Fruit fly (Drosophila melanogaster): ENCODE measurements around the gene Hcs.

Hcs gene

DNA sequence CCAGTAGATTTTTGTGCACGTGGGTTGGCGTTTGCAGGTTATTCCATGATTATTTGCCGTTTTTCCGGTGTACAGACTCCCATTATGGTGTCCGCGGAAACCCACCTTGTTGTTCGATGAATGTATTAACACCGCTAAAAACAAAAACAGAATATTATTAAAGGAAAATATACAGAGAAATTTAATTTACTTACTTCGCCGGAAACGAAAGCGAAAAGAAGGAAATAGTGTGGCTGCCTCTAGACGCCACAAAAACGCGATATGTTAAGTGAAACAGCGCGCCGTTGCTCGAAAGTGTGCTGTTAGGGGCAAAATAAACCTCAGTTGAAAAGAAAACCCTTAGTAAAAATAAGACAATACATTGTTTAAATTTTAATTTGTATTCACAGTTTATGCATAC is 7.8 kb upstream of the Hcs start, which contains the start of gene RpL35A (continued):
- TF ChIP-seq CHES-1-like (GFP tag; optimal IDR thresholded peaks at IDR 0.05) (peak; percentile 72), Atf-2 (GFP tag; optimal IDR thresholded peaks at IDR 0.05) (peak; percentile 17), hb (GFP tag; IDR thresholded peaks at IDR 0.05; ENCODE audit: partially characterized antibody) (no peak), D (optimal IDR thresholded peaks at IDR 0.05) (no peak), D (GFP tag; optimal IDR thresholded peaks at IDR 0.05) (peak; percentile 63), CG3838 (GFP tag; optimal IDR thresholded peaks at IDR 0.05) (peak; percentile 9), CG3407 (GFP tag; optimal IDR thresholded peaks at IDR 0.05) (peak; percentile 70), aop (GFP tag; IDR thresholded peaks at IDR 0.05) (no peak), Rfx (GFP tag; IDR thresholded peaks at IDR 0.05) (peak; percentile 73), dmrt11E (tag; optimal IDR thresholded peaks at IDR 0.05) (peak; percentile 61), tio (GFP tag; optimal IDR thresholded peaks at IDR 0.05) (no peak), CG1233 (GFP tag; optimal IDR thresholded peaks at IDR 0.05) (peak; percentile 87), CG1602 (GFP tag; optimal IDR thresholded peaks at IDR 0.05) (peak; percentile 6), CG42726 (GFP tag; IDR thresholded peaks at IDR 0.05; ENCODE audit: partially characterized antibody) (no peak), nerfin-2 (GFP tag; IDR thresholded peaks at IDR 0.05; ENCODE audit: partially characterized antibody) (no peak), Sry-β (GFP tag; optimal IDR thresholded peaks at IDR 0.05) (no peak), amos (GFP tag; IDR thresholded peaks at IDR 0.05; ENCODE audit: partially characterized antibody) (no peak; the same call in 1 of the 2 replicates), ara (GFP tag; IDR thresholded peaks at IDR 0.05) (no peak), Six4 (GFP tag; optimal IDR thresholded peaks at IDR 0.05) (no peak), fru (optimal IDR thresholded peaks at IDR 0.05) (no peak), CG8281 (tag; optimal IDR thresholded peaks at IDR 0.05) (peak; percentile 35), Abd-B (GFP tag; optimal IDR thresholded peaks at IDR 0.05) (no peak), fd3F (GFP tag; optimal IDR thresholded peaks at IDR 0.05) (peak; percentile 25), ap (GFP tag; IDR thresholded peaks at IDR 0.05) (peak; percentile 32; the same call in 1 of the 2 replicates), sr (GFP tag; IDR thresholded peaks at IDR 0.05) (peak; percentile 74; the same call in 2 of the 3 replicates), dimm (GFP tag; IDR thresholded peaks at IDR 0.05) (no peak), CG7928 (GFP tag; optimal IDR thresholded peaks at IDR 0.05) (peak; percentile 43), CG10431 (GFP tag; optimal IDR thresholded peaks at IDR 0.05) (peak; percentile 86), CG17328 (GFP tag; IDR thresholded peaks at IDR 0.05) (peak; percentile 85), Doc2 (GFP tag; IDR thresholded peaks at IDR 0.05) (no peak), crp (GFP tag; optimal IDR thresholded peaks at IDR 0.05) (peak in 1 of 2 experiments; percentile 36), CG13296 (GFP tag; optimal IDR thresholded peaks at IDR 0.05) (peak; percentile 93), B-H2 (GFP tag; optimal IDR thresholded peaks at IDR 0.05) (peak; percentile 89), CG9215 (GFP tag; IDR thresholded peaks at IDR 0.05) (no peak), Sin3A (optimal IDR thresholded peaks at IDR 0.05) (peak; percentile 5), hkb (optimal IDR thresholded peaks at IDR 0.05) (no peak), hkb (GFP tag; IDR thresholded peaks at IDR 0.05) (peak; percentile 75), CG32772 (GFP tag; IDR thresholded peaks at IDR 0.05) (no peak; the same call in 1 of the 2 replicates), CG2120 (GFP tag; optimal IDR thresholded peaks at IDR 0.05) (peak; percentile 10), Dll (GFP tag; IDR thresholded peaks at IDR 0.05; ENCODE audit: partially characterized antibody) (no peak), D19A (tag; optimal IDR thresholded peaks at IDR 0.05) (no peak), insv (GFP tag; optimal IDR thresholded peaks at IDR 0.05) (peak in 1 of 2 experiments; percentile 61), Myb (GFP tag; optimal IDR thresholded peaks at IDR 0.05) (peak; percentile 46), Xbp1 (GFP tag; optimal IDR thresholded peaks at IDR 0.05) (peak; percentile 51), TFAM (GFP tag; optimal IDR thresholded peaks at IDR 0.05) (peak; percentile 60), CG9437 (GFP tag; optimal IDR thresholded peaks at IDR 0.05) (peak; percentile 44), slbo (GFP tag; IDR thresholded peaks at IDR 0.05) (peak; percentile 37; the same call in 1 of the 2 replicates), stwl (tag; optimal IDR thresholded peaks at IDR 0.05) (peak; percentile 41), CG4404 (GFP tag; IDR thresholded peaks at IDR 0.05) (no peak), p53 (GFP tag; optimal IDR thresholded peaks at IDR 0.05) (peak; percentile 52), CG14710 (tag; optimal IDR thresholded peaks at IDR 0.05) (peak; percentile 71), Doc3 (GFP tag; IDR thresholded peaks at IDR 0.05; ENCODE audit: partially characterized antibody) (no peak)

Data from whole organism, embryonic.